Fruit fly (Drosophila melanogaster) whole organism, adult: ENCODE data around the gene CG9132.

Experiments used
- CG14711 ChIP-seq: fragments of 200-800 bp; sonication (Bioruptor generic); optimal IDR thresholded peaks from 2 replicates; lab custom pipeline; 2018; ENCODE audit warnings: missing biosample characterization, mild to moderate bottlenecking, missing genetic modification characterization, moderate library complexity
- CG5204 ChIP-seq: fragments of 200-800 bp; sonication (Bioruptor generic); optimal IDR thresholded peaks from 2 replicates; lab custom pipeline; 2016; ENCODE audit warnings: missing biosample characterization, missing genetic modification characterization
- Mnt ChIP-seq: fragments of 200-800 bp; sonication (Bioruptor generic); optimal IDR thresholded peaks from 2 replicates; lab custom pipeline; 2016; ENCODE audit warnings: missing biosample characterization, mild to moderate bottlenecking, missing genetic modification characterization
- bab1 ChIP-seq: fragments of 200-800 bp; sonication (Bioruptor generic); optimal IDR thresholded peaks from 3 replicates; lab custom pipeline; 2019; ENCODE audit warnings: missing biosample characterization, mild to moderate bottlenecking, missing genetic modification characterization, moderate library complexity
- cnc ChIP-seq, 2 experiments: fragments of >200 bp; optimal IDR thresholded peaks; 2 replicates each; lab custom pipeline; 2017
- kay ChIP-seq: fragments of 200-800 bp; sonication (Bioruptor generic); peaks from one replicate; lab custom pipeline; 2016; ENCODE audit warnings: missing biosample characterization, missing genetic modification characterization, borderline replicate concordance
- toe ChIP-seq: fragments of 200-800 bp; sonication (Bioruptor generic); optimal IDR thresholded peaks from 2 replicates; lab custom pipeline; 2016; ENCODE audit warnings: missing biosample characterization, missing genetic modification characterization

DNA sequence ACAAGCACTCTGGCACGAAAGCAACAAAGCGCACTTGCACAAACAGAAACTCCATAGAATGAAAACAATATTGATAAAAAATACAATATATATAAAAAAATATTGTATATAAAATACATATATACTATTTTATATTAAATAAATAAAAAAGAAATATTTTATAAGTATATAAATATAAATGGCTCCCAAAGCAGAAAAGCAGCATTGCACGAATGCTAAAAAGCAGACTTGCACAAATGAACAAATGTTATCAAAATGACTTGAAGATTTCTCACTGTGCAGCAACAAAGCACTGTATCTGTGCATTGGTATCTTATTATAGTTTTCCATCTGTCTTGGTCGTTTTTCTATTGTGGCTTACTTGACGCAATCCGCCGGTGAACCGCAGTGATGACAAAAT is 31.7 kb downstream of the CG9132 start:
- TF ChIP-seq CG14711 (tag; lab: Kevin White, UChicago) (no peak), kay (GFP tag; lab: Kevin White, UChicago) (no peak), Mnt (no peak), toe (GFP tag; lab: Kevin White, UChicago) (no peak), CG5204 (GFP tag; lab: Kevin White, UChicago) (no peak), bab1 (GFP tag; lab: Kevin White, UChicago) (no peak), cnc (optimal IDR thresholded peaks at IDR 0.05; lab: Kevin White, UChicago) (no peak)
